Fruit fly (Drosophila melanogaster): ENCODE data around the gene CG32152.
A peak's percentile ranks its signal among the peaks of the same experiment; 100 is the strongest.

CG32152 gene

dm6 chr3L:16105528-16105927 lies 38.3 kb downstream of the CG32152 start, which contains the start of the genes IntS9 and CG43295 (continued):
- peak; percentile 39 for TF ChIP-seq HmgD (GFP tag; optimal IDR thresholded peaks at IDR 0.05)
- TF ChIP-seq ssp (GFP tag; IDR thresholded peaks at IDR 0.05): peak; percentile 55
- TF ChIP-seq crc (GFP tag; optimal IDR thresholded peaks at IDR 0.05): peak; percentile 77
- peak; percentile 78 for TF ChIP-seq CG13424 (tag; optimal IDR thresholded peaks at IDR 0.05)
- peak; percentile 67 for TF ChIP-seq CG10209 (GFP tag; optimal IDR thresholded peaks at IDR 0.05)
- TF ChIP-seq CG3163 (GFP tag; optimal IDR thresholded peaks at IDR 0.05): peak; percentile 73
- TF ChIP-seq Spps (tag; optimal IDR thresholded peaks at IDR 0.05): peak; percentile 81
- 0 out of 2 replicates have a peak, but pooled peaks have one; percentile 17 for TF ChIP-seq crol (GFP tag; IDR thresholded peaks at IDR 0.05)
- peak; percentile 89 for TF ChIP-seq CG10654 (GFP tag; optimal IDR thresholded peaks at IDR 0.05)
- no peak for TF ChIP-seq CG6791 (GFP tag; IDR thresholded peaks at IDR 0.05; ENCODE audit: partially characterized antibody)
- peak; percentile 79 for TF ChIP-seq NC2α (GFP tag; optimal IDR thresholded peaks at IDR 0.05)
- no peak for TF ChIP-seq CG7963 (GFP tag; IDR thresholded peaks at IDR 0.05; ENCODE audit: partially characterized antibody)
- peak; percentile 53 for TF ChIP-seq CG43689 (GFP tag; IDR thresholded peaks at IDR 0.05)
- peak; percentile 69 for TF ChIP-seq CG12219 (GFP tag; optimal IDR thresholded peaks at IDR 0.05)
- TF ChIP-seq scrt (GFP tag; optimal IDR thresholded peaks at IDR 0.05): peak; percentile 93
- TF ChIP-seq pfk (GFP tag; optimal IDR thresholded peaks at IDR 0.05): no peak
- TF ChIP-seq CG14014 (GFP tag; IDR thresholded peaks at IDR 0.05): peak; percentile 71
- peak; percentile 80 for TF ChIP-seq repo (GFP tag; optimal IDR thresholded peaks at IDR 0.05)
- no peak for TF ChIP-seq gro (GFP tag; optimal IDR thresholded peaks at IDR 0.05)
- TF ChIP-seq CG4707 (GFP tag; optimal IDR thresholded peaks at IDR 0.05): no peak
- peak; percentile 19 for TF ChIP-seq CG6683 (GFP tag; optimal IDR thresholded peaks at IDR 0.05)
- TF ChIP-seq CG13296 (GFP tag; optimal IDR thresholded peaks at IDR 0.05): no peak
- peak; percentile 83 for TF ChIP-seq pnt (GFP tag; optimal IDR thresholded peaks at IDR 0.05)
- peak; percentile 82 for TF ChIP-seq CG17829 (tag; optimal IDR thresholded peaks at IDR 0.05)
- no peak for TF ChIP-seq CG14965 (GFP tag; optimal IDR thresholded peaks at IDR 0.05; ENCODE audit: borderline replicate concordance)
- TF ChIP-seq CG12236 (GFP tag; optimal IDR thresholded peaks at IDR 0.05): peak; percentile 72
- peak; percentile 81 for TF ChIP-seq slp2 (GFP tag; optimal IDR thresholded peaks at IDR 0.05)
- peak; percentile 81 for TF ChIP-seq CG1602 (GFP tag; optimal IDR thresholded peaks at IDR 0.05)
- TF ChIP-seq emc (GFP tag; optimal IDR thresholded peaks at IDR 0.05): peak; percentile 53
- TF ChIP-seq E2f2 (GFP tag; IDR thresholded peaks at IDR 0.05): peak; percentile 77
- no peak for TF ChIP-seq ftz-f1 (GFP tag; optimal IDR thresholded peaks at IDR 0.05)
- peak; percentile 70 for TF ChIP-seq pb (GFP tag; optimal IDR thresholded peaks at IDR 0.05)
- TF ChIP-seq CG14441 (GFP tag; IDR thresholded peaks at IDR 0.05): peak; percentile 89
- peak; percentile 87 for TF ChIP-seq slbo (GFP tag; IDR thresholded peaks at IDR 0.05)
- peak; percentile 68 for TF ChIP-seq Oli (tag; optimal IDR thresholded peaks at IDR 0.05)
- peak; percentile 82 for TF ChIP-seq Optix (GFP tag; IDR thresholded peaks at IDR 0.05)
- peak; percentile 80 for TF ChIP-seq al (GFP tag; IDR thresholded peaks at IDR 0.05)
- no peak for TF ChIP-seq gcm (GFP tag; optimal IDR thresholded peaks at IDR 0.05)
- no peak for TF ChIP-seq tll (GFP tag; optimal IDR thresholded peaks at IDR 0.05)
- TF ChIP-seq zfh2 (GFP tag; optimal IDR thresholded peaks at IDR 0.05): peak; percentile 91
- TF ChIP-seq zen (tag; optimal IDR thresholded peaks at IDR 0.05): peak; percentile 86
- peak; percentile 99 for TF ChIP-seq sens (GFP tag)
- peak; percentile 17 for TF ChIP-seq fd102C (GFP tag; optimal IDR thresholded peaks at IDR 0.05)
- peak; percentile 69; the same call in 2 of the 3 replicates for TF ChIP-seq CG7357 (GFP tag; IDR thresholded peaks at IDR 0.05)
- TF ChIP-seq dati (GFP tag; IDR thresholded peaks at IDR 0.05): peak; percentile 82
- TF ChIP-seq ken (GFP tag; IDR thresholded peaks at IDR 0.05): peak; percentile 79; the same call in 2 of the 3 replicates
- TF ChIP-seq ara (GFP tag; IDR thresholded peaks at IDR 0.05): peak; percentile 87
- TF ChIP-seq wek (GFP tag; optimal IDR thresholded peaks at IDR 0.05): peak; percentile 32
- TF ChIP-seq h (optimal IDR thresholded peaks at IDR 0.05): no peak
- peak; percentile 93 for TF ChIP-seq vvl (GFP tag; IDR thresholded peaks at IDR 0.05)
- peak; percentile 48 for TF ChIP-seq da (GFP tag; optimal IDR thresholded peaks at IDR 0.05)
- peak; percentile 47 for TF ChIP-seq CG6254 (GFP tag; optimal IDR thresholded peaks at IDR 0.05)
